Worm (Caenorhabditis elegans) whole organism, young adult: ENCODE results near the gene prdm-14.
A peak's percentile ranks its signal among the peaks of the same experiment; 100 is the strongest.

Experiments used
- B0035.1 ChIP-seq: sonication (generic microtip); optimal IDR thresholded peaks from 2 replicates; lab custom pipeline; 2016; ENCODE audit warnings: missing genetic modification characterization, mild to moderate bottlenecking, missing compliant biosample characterization, missing genotype, missing genetic modification reagents
- C06A6.2 ChIP-seq: fragments of 200-800 bp; sonication (Bioruptor generic); conservative IDR thresholded peaks from 2 replicates; pipeline ENCODE4 v1.3.6; 2022; ENCODE audit warnings: missing genetic modification characterization, missing compliant biosample characterization
- C17E4.6 ChIP-seq: fragments of 200-800 bp; sonication (Bioruptor generic); IDR thresholded peaks from 2 replicates; pipeline ENCODE4 v1.3.6; 2022; ENCODE audit warnings: missing genetic modification reagents, missing genetic modification characterization, missing compliant biosample characterization
- F10E7.11 ChIP-seq: sonication (generic microtip); optimal IDR thresholded peaks from 2 replicates; lab custom pipeline; 2017; ENCODE audit warnings: mild to moderate bottlenecking, missing genetic modification characterization, moderate library complexity, missing compliant biosample characterization
- F22D6.2 ChIP-seq: sonication (generic microtip); optimal IDR thresholded peaks from 2 replicates; lab custom pipeline; 2016; ENCODE audit warnings: mild to moderate bottlenecking, missing genetic modification characterization, missing compliant biosample characterization
- F33H1.4 ChIP-seq: fragments of 200-800 bp; sonication (Bioruptor generic); IDR thresholded peaks from 2 replicates; pipeline ENCODE4 v1.3.6; 2022; ENCODE audit warnings: missing genetic modification reagents, missing genetic modification characterization, missing compliant biosample characterization
- F52B5.7 ChIP-seq: sonication (generic microtip); optimal IDR thresholded peaks from 2 replicates; lab custom pipeline; 2016; ENCODE audit warnings: mild to moderate bottlenecking, missing genetic modification characterization, missing compliant biosample characterization
- F55B11.4 ChIP-seq: sonication (generic microtip); optimal IDR thresholded peaks from 2 replicates; lab custom pipeline; 2016; ENCODE audit warnings: missing compliant biosample characterization, missing genetic modification characterization, borderline replicate concordance; ENCODE audit not compliant: insufficient read depth
- K11D2.4 ChIP-seq: fragments of 200-800 bp; sonication (Bioruptor generic); IDR thresholded peaks from 2 replicates; pipeline ENCODE4 v1.3.6; 2022; ENCODE audit warnings: missing genetic modification reagents, missing genetic modification characterization, missing compliant biosample characterization
- T07F8.4 ChIP-seq: sonication (generic microtip); optimal IDR thresholded peaks from 2 replicates; lab custom pipeline; 2016; ENCODE audit warnings: mild to moderate bottlenecking, missing genetic modification characterization, moderate library complexity, missing compliant biosample characterization
- Y95B8A.8 ChIP-seq: fragments of 200-800 bp; sonication (Bioruptor generic); IDR thresholded peaks from 2 replicates; pipeline ENCODE4 v1.3.6; 2022; ENCODE audit warnings: missing genetic modification reagents, missing genetic modification characterization, missing compliant biosample characterization
- ama-1 ChIP-seq, 3 experiments: fragments of 150-350 bp in 1 of 3; sonication (generic microtip) in 2 of 3; optimal IDR thresholded peaks; 2 replicates each; lab custom pipeline; 2014 to 2018; ENCODE audit warnings: missing biosample characterization in 2 of 3, missing genetic modification characterization in 2 of 3, missing genetic modification reagents in 2 of 3
- aptf-3 ChIP-seq: fragments of 200-800 bp; sonication (Bioruptor generic); IDR thresholded peaks from 2 replicates; pipeline ENCODE4 v1.3.6; 2022; ENCODE audit warnings: missing genetic modification characterization, missing compliant biosample characterization
- athp-1 ChIP-seq: sonication (generic microtip); optimal IDR thresholded peaks from 2 replicates; lab custom pipeline; 2017; ENCODE audit warnings: mild to moderate bottlenecking, missing genetic modification characterization, missing compliant biosample characterization
- attf-6 ChIP-seq: fragments of 200-800 bp; sonication (Bioruptor generic); IDR thresholded peaks from 2 replicates; pipeline ENCODE4 v1.3.6; 2022; ENCODE audit warnings: missing genetic modification reagents, missing genetic modification characterization, missing compliant biosample characterization
- ceh-79 ChIP-seq: sonication (generic microtip); optimal IDR thresholded peaks from 2 replicates; lab custom pipeline; 2017; ENCODE audit warnings: mild to moderate bottlenecking, missing genetic modification characterization, missing compliant biosample characterization
- ceh-91 ChIP-seq: fragments of 200-800 bp; sonication (Bioruptor generic); IDR thresholded peaks from 2 replicates; pipeline ENCODE4 v1.3.6; 2022; ENCODE audit warnings: missing genetic modification reagents, missing genetic modification characterization, missing compliant biosample characterization
- chd-7 ChIP-seq: sonication (generic microtip); optimal IDR thresholded peaks from 2 replicates; lab custom pipeline; 2016; ENCODE audit warnings: mild to moderate bottlenecking, missing genetic modification characterization, moderate library complexity, missing compliant biosample characterization
- die-1 ChIP-seq: sonication (generic microtip); optimal IDR thresholded peaks from 2 replicates; lab custom pipeline; 2016; ENCODE audit warnings: missing genotype, mild to moderate bottlenecking, missing genetic modification characterization, missing compliant biosample characterization
- dox-1 ChIP-seq: fragments of 200-800 bp; sonication (Bioruptor generic); IDR thresholded peaks from 2 replicates; pipeline ENCODE4 v1.3.6; 2022; ENCODE audit warnings: missing genetic modification reagents, missing genetic modification characterization, missing compliant biosample characterization
- egl-18 ChIP-seq: fragments of 200-800 bp; sonication (Bioruptor generic); IDR thresholded peaks from 2 replicates; pipeline ENCODE4 v1.3.6; 2022; ENCODE audit warnings: missing genetic modification reagents, missing genetic modification characterization, missing compliant biosample characterization
- ekl-4 ChIP-seq: fragments of 200-800 bp; sonication (Bioruptor generic); IDR thresholded peaks from 2 replicates; pipeline ENCODE4 v1.3.6; 2022; ENCODE audit warnings: missing genetic modification reagents, missing genetic modification characterization, missing compliant biosample characterization
- ets-4 ChIP-seq: fragments of 200-800 bp; sonication (Bioruptor generic); optimal IDR thresholded peaks from 2 replicates; lab custom pipeline; 2018; ENCODE audit warnings: mild to moderate bottlenecking, missing genetic modification characterization, missing compliant biosample characterization
- fkh-3 ChIP-seq: sonication (generic microtip); optimal IDR thresholded peaks from 2 replicates; lab custom pipeline; 2016; ENCODE audit warnings: mild to moderate bottlenecking, missing genetic modification characterization, missing compliant biosample characterization
- gei-17 ChIP-seq: fragments of 200-800 bp; sonication (Bioruptor generic); optimal IDR thresholded peaks from 2 replicates; lab custom pipeline; 2018; ENCODE audit warnings: mild to moderate bottlenecking, missing genetic modification characterization, missing compliant biosample characterization
- hlh-12 ChIP-seq: sonication (generic microtip); optimal IDR thresholded peaks from 2 replicates; lab custom pipeline; 2016; ENCODE audit warnings: missing genetic modification characterization, missing compliant biosample characterization
- hmg-20 ChIP-seq: fragments of 200-800 bp; sonication (Bioruptor generic); IDR thresholded peaks from 2 replicates; pipeline ENCODE4 v1.3.6; 2022; ENCODE audit warnings: missing genetic modification reagents, missing genetic modification characterization, missing compliant biosample characterization
- lag-1 ChIP-seq: fragments of 200-800 bp; sonication (Bioruptor generic); IDR thresholded peaks from 2 replicates; pipeline ENCODE4 v1.3.6; 2022; ENCODE audit warnings: missing genetic modification reagents, missing genetic modification characterization, missing compliant biosample characterization
- let-526 ChIP-seq: fragments of 200-800 bp; sonication (Bioruptor generic); IDR thresholded peaks from 2 replicates; pipeline ENCODE4 v1.3.6; 2022; ENCODE audit warnings: missing genetic modification reagents, missing genetic modification characterization, missing compliant biosample characterization
- lin-26 ChIP-seq: fragments of 200-800 bp; sonication (Bioruptor generic); IDR thresholded peaks from 2 replicates; pipeline ENCODE4 v1.3.6; 2022; ENCODE audit warnings: missing genetic modification reagents, missing genetic modification characterization, missing compliant biosample characterization
- madf-10 ChIP-seq: sonication (generic microtip); optimal IDR thresholded peaks from 2 replicates; lab custom pipeline; 2016; ENCODE audit warnings: mild to moderate bottlenecking, missing genetic modification characterization, missing compliant biosample characterization
- madf-3 ChIP-seq: fragments of 200-800 bp; sonication (Bioruptor generic); IDR thresholded peaks from 2 replicates; pipeline ENCODE4 v1.3.6; 2022; ENCODE audit warnings: missing genetic modification reagents, missing genetic modification characterization, missing compliant biosample characterization
- madf-6 ChIP-seq: fragments of 200-800 bp; sonication (Bioruptor generic); IDR thresholded peaks from 2 replicates; pipeline ENCODE4 v1.3.6; 2022; ENCODE audit warnings: missing genetic modification reagents, missing genetic modification characterization, missing compliant biosample characterization
- mxl-1 ChIP-seq: sonication (generic microtip); optimal IDR thresholded peaks from 2 replicates; lab custom pipeline; 2016; ENCODE audit warnings: missing genetic modification characterization, missing compliant biosample characterization
- nfya-1 ChIP-seq: sonication (generic microtip); optimal IDR thresholded peaks from 2 replicates; lab custom pipeline; 2017; ENCODE audit warnings: antibody characterized with exemption, missing compliant biosample characterization, missing genetic modification characterization, borderline replicate concordance; ENCODE audit not compliant: insufficient read depth
- nhr-120 ChIP-seq: fragments of 200-800 bp; sonication (Bioruptor generic); IDR thresholded peaks from 2 replicates; pipeline ENCODE4 v1.3.6; 2022; ENCODE audit warnings: missing genetic modification characterization, missing compliant biosample characterization
- nhr-179 ChIP-seq: sonication (generic microtip); optimal IDR thresholded peaks from 2 replicates; lab custom pipeline; 2016; ENCODE audit warnings: mild to moderate bottlenecking, missing genetic modification characterization, missing compliant biosample characterization
- nhr-80 ChIP-seq: sonication (generic microtip); optimal IDR thresholded peaks from 2 replicates; lab custom pipeline; 2016; ENCODE audit warnings: missing genetic modification characterization, missing compliant biosample characterization
- pbrm-1 ChIP-seq: fragments of 200-800 bp; sonication (Bioruptor generic); IDR thresholded peaks from 2 replicates; pipeline ENCODE4 v1.3.6; 2022; ENCODE audit warnings: missing genetic modification reagents, missing genetic modification characterization, missing compliant biosample characterization
- rcor-1 ChIP-seq: fragments of 200-800 bp; sonication (Bioruptor generic); IDR thresholded peaks from 2 replicates; pipeline ENCODE4 v1.3.6; 2022; ENCODE audit warnings: missing genetic modification reagents, missing genetic modification characterization, missing compliant biosample characterization
- rec-8 ChIP-seq, 2 experiments: sonication (generic microtip); optimal IDR thresholded peaks; 2 replicates each; lab custom pipeline; 2016; ENCODE audit warnings: mild to moderate bottlenecking in 2 of 2, missing genetic modification characterization in 2 of 2, missing genetic modification reagents in 2 of 2, missing genotype in 2 of 2, missing biosample characterization in 1 of 2, missing compliant biosample characterization in 1 of 2, moderate library complexity in 1 of 2
- snpc-1.1 ChIP-seq: sonication (generic microtip); optimal IDR thresholded peaks from 2 replicates; lab custom pipeline; 2017; ENCODE audit warnings: missing genetic modification characterization, mild to moderate bottlenecking, missing compliant biosample characterization, antibody characterized with exemption, moderate library complexity, missing genotype, missing genetic modification reagents; ENCODE audit not compliant: insufficient read depth
- snpc-3.4 ChIP-seq: sonication (generic microtip); optimal IDR thresholded peaks from 2 replicates; lab custom pipeline; 2017; ENCODE audit warnings: missing genetic modification characterization, mild to moderate bottlenecking, missing compliant biosample characterization, antibody characterized with exemption, moderate library complexity, missing genotype, missing genetic modification reagents
- snpc-4 ChIP-seq, 5 experiments: fragments of 150-350 bp in 1 of 5; sonication (generic microtip) in 4 of 5; optimal IDR thresholded peaks; 2 replicates each; lab custom pipeline; 2014 to 2018; ENCODE audit warnings: missing genetic modification characterization in 5 of 5, missing biosample characterization in 3 of 5, antibody characterized with exemption in 2 of 5, mild to moderate bottlenecking in 2 of 5, missing compliant biosample characterization in 2 of 5, missing genotype in 2 of 5, moderate library complexity in 2 of 5, missing genetic modification reagents in 1 of 5
- tbx-9 ChIP-seq: sonication (generic microtip); optimal IDR thresholded peaks from 2 replicates; lab custom pipeline; 2016; ENCODE audit warnings: borderline replicate concordance, missing genetic modification characterization, inconsistent platforms, missing compliant biosample characterization
- xnd-1 ChIP-seq: sonication (generic microtip); optimal IDR thresholded peaks from 2 replicates; lab custom pipeline; 2016; ENCODE audit warnings: missing genotype, missing genetic modification reagents, missing genetic modification characterization, missing compliant biosample characterization
- ztf-6 ChIP-seq: fragments of 200-800 bp; sonication (Bioruptor generic); IDR thresholded peaks from 2 replicates; pipeline ENCODE4 v1.3.6; 2022; ENCODE audit warnings: missing genetic modification reagents, missing genetic modification characterization, missing compliant biosample characterization

The prdm-14 gene

ce11 chrX:9091380-9091779 is 45.4 kb downstream of the prdm-14 start (continued):
- TF ChIP-seq ceh-79 (tag; lab: Kevin White, UChicago): peak; percentile 55
- peak; percentile 83 for TF ChIP-seq madf-10 (tag; lab: Kevin White, UChicago)
- peak; percentile 75 for TF ChIP-seq rcor-1 (GFP tag; lab: Robert Waterston, UW)
- TF ChIP-seq nhr-120 (GFP tag; lab: Robert Waterston, UW): peak; percentile 79; the same call in 1 of the 2 replicates
- peak; percentile 73 for TF ChIP-seq ekl-4 (GFP tag; lab: Robert Waterston, UW)
- peak; percentile 25 for TF ChIP-seq fkh-3 (tag; lab: Kevin White, UChicago)
- TF ChIP-seq aptf-3 (GFP tag; lab: Robert Waterston, UW): peak; percentile 70; the same call in 1 of the 2 replicates
- TF ChIP-seq Y95B8A.8 (GFP tag; lab: Robert Waterston, UW): 0 out of 2 replicates have a peak, but pooled peaks have one; percentile 25
- TF ChIP-seq F55B11.4: no peak
- TF ChIP-seq dox-1 (GFP tag; lab: Robert Waterston, UW): peak; percentile 66
- TF ChIP-seq tbx-9: no peak
- TF ChIP-seq snpc-3.4: peak; percentile 54
- peak; percentile 16 for TF ChIP-seq snpc-1.1 (tag; lab: Kevin White, UChicago)
- TF ChIP-seq chd-7: peak; percentile 55
- peak; percentile 69 for TF ChIP-seq athp-1 (tag; lab: Kevin White, UChicago)
- TF ChIP-seq nhr-179 (tag; lab: Kevin White, UChicago): no peak
- TF ChIP-seq T07F8.4: peak; percentile 71
- peak; percentile 36 for TF ChIP-seq B0035.1 (tag; lab: Kevin White, UChicago)
- no peak for TF ChIP-seq xnd-1 (tag; lab: Kevin White, UChicago)
- peak; percentile 62 to 77 for TF ChIP-seq rec-8 (tag; optimal IDR thresholded peaks at IDR 0.05; lab: Kevin White, UChicago)
- no peak for TF ChIP-seq ama-1 (optimal IDR thresholded peaks at IDR 0.05; lab: Kevin White, UChicago)
- peak; percentile 52 to 67 for TF ChIP-seq ama-1 (GFP tag; optimal IDR thresholded peaks at IDR 0.05; lab: Kevin White, UChicago)
- TF ChIP-seq C06A6.2: no peak
- no peak for TF ChIP-seq C17E4.6 (GFP tag; lab: Robert Waterston, UW)
- TF ChIP-seq attf-6 (GFP tag; lab: Robert Waterston, UW): 0 out of 2 replicates have a peak, but pooled peaks have one; percentile 29
- no peak for TF ChIP-seq ztf-6 (GFP tag; lab: Robert Waterston, UW)
- peak; percentile 10 for TF ChIP-seq F22D6.2 (tag; lab: Kevin White, UChicago)
- TF ChIP-seq lin-26 (GFP tag; lab: Robert Waterston, UW): peak; percentile 93
- TF ChIP-seq hmg-20 (GFP tag; lab: Robert Waterston, UW): no peak
- peak; percentile 16 for TF ChIP-seq hlh-12 (tag; lab: Kevin White, UChicago)
- peak; percentile 32 for TF ChIP-seq snpc-4 (GFP tag; optimal IDR thresholded peaks at IDR 0.05; lab: Kevin White, UChicago)
- peak in 3 of 4 experiments; percentile 33 to 77 (median 46) for TF ChIP-seq snpc-4 (tag; optimal IDR thresholded peaks at IDR 0.05; lab: Kevin White, UChicago)
- no peak for TF ChIP-seq F33H1.4 (GFP tag; lab: Robert Waterston, UW)
- no peak for TF ChIP-seq egl-18
- peak; percentile 57; the same call in 1 of the 2 replicates for TF ChIP-seq madf-6 (GFP tag; lab: Robert Waterston, UW)
- TF ChIP-seq mxl-1 (tag; lab: Kevin White, UChicago): peak; percentile 79
- 0 out of 2 replicates have a peak, but pooled peaks have one; percentile 76 for TF ChIP-seq lag-1
- peak; percentile 48 for TF ChIP-seq F52B5.7 (tag; lab: Kevin White, UChicago)
- peak; percentile 69 for TF ChIP-seq die-1 (tag; lab: Kevin White, UChicago)
- TF ChIP-seq F10E7.11 (tag; lab: Kevin White, UChicago): no peak
- peak; percentile 64 for TF ChIP-seq pbrm-1 (GFP tag; lab: Robert Waterston, UW)
- no peak for TF ChIP-seq ceh-91 (GFP tag; lab: Robert Waterston, UW)
- TF ChIP-seq nfya-1: no peak
- peak; percentile 64; the same call in 1 of the 2 replicates for TF ChIP-seq madf-3 (GFP tag; lab: Robert Waterston, UW)
- peak; percentile 70; the same call in 1 of the 2 replicates for TF ChIP-seq let-526 (GFP tag; lab: Robert Waterston, UW)
- no peak for TF ChIP-seq gei-17 (GFP tag; lab: Kevin White, UChicago)
- peak; percentile 70; the same call in 1 of the 2 replicates for TF ChIP-seq K11D2.4
- peak; percentile 51 for TF ChIP-seq nhr-80 (tag; lab: Kevin White, UChicago)
- peak; percentile 85 for TF ChIP-seq ets-4 (GFP tag; lab: Kevin White, UChicago)
